Worm (Caenorhabditis elegans): Measurements from ENCODE around the gene C29F7.2.

DNA sequence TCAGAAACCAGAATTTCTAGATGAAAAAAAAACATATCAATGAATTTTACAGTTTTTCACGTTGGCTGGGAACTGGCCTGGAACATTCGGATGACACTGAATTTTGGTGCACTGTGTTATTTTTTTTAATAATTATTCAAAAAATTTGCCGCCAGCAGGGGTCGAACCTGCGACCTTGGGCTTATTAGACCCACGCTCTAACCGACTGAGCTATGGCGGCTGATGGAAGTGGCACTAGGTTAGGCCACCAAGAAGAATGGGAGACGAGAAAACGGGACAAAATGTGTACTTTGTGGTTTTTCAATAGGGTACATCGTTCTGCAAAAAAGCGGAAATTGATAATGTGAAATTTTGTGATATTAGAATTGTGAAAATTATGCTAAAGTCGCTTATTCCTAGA is 904 bp upstream of the C29F7.2 start:
- TF ChIP-seq med-1 (GFP tag; optimal IDR thresholded peaks at IDR 0.05; ENCODE audit: insufficient read depth) (no peak), flt-1 (GFP tag; IDR thresholded peaks at IDR 0.05) (peak; percentile 60), cog-1 (tag; optimal IDR thresholded peaks at IDR 0.05) (peak; percentile 17), ztf-29 (GFP tag; IDR thresholded peaks at IDR 0.05) (peak; percentile 84), tab-1 (GFP tag; IDR thresholded peaks at IDR 0.05) (peak; percentile 86), klf-2 (GFP tag; conservative IDR thresholded peaks at IDR 0.05) (peak; percentile 77)

Measured in whole organism, midembryonic.